Worm (Caenorhabditis elegans) whole organism, young adult: ENCODE results near the gene F46B3.23.

Experiments
- egl-18 ChIP-seq: fragments of 200-800 bp; sonication (Bioruptor generic); IDR thresholded peaks from 2 replicates; pipeline ENCODE4 v1.3.6; 2022; ENCODE audit warnings: missing genetic modification reagents, missing genetic modification characterization, missing compliant biosample characterization

Gene F46B3.23

DNA sequence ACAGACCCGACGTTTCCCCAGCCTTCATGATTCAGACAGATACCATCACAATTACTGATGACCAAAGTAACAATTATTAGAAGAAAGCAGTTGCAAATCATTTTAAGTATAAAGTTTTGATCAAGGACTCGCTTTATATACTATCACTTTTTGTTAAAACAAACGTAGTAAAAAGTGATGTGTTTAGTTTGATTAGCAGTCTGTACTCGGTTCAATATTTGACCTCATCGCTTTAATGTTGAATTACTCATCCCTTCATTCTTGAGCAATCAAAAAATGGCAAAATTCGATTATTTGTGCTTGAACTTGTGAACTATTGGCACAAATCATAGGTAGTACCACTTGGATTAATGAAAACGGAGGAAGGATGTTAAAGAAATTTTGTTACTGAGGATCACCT is 48.2 kb downstream of the F46B3.23 start, which contains the start of gene abf-4:
Gene abf-4, minus strand, starts transcription at position 101 of the 400 bp plus-strand sequence.
- TF ChIP-seq egl-18 (GFP tag; lab: Robert Waterston, UW), result no peak
